Fruit fly (Drosophila melanogaster) whole organism, pupa: ENCODE measurements around the gene RFeSP.

Experiments used
- CG10348 ChIP-seq: fragments of 200-800 bp; sonication (Bioruptor generic); IDR thresholded peaks from 2 replicates; pipeline ENCODE4 v1.3.6; 2022; ENCODE audit warnings: missing biosample characterization, missing genetic modification characterization
- CG13204 ChIP-seq: fragments of 200-800 bp; sonication (Bioruptor generic); optimal IDR thresholded peaks from 2 replicates; lab custom pipeline; 2018; ENCODE audit warnings: missing biosample characterization, mild to moderate bottlenecking, missing genetic modification characterization, moderate library complexity
- CG34367 ChIP-seq: fragments of 200-800 bp; sonication (Bioruptor generic); optimal IDR thresholded peaks from 2 replicates; lab custom pipeline; 2018; ENCODE audit warnings: missing biosample characterization, mild to moderate bottlenecking, missing genetic modification characterization
- CG4496 ChIP-seq: fragments of 200-800 bp; sonication (Bioruptor generic); IDR thresholded peaks from 3 replicates; pipeline ENCODE4 v1.3.6; 2022; ENCODE audit warnings: missing biosample characterization, missing genetic modification characterization
- CG8301 ChIP-seq: fragments of 200-800 bp; sonication (Bioruptor generic); optimal IDR thresholded peaks from 2 replicates; lab custom pipeline; 2018; ENCODE audit warnings: missing biosample characterization, mild to moderate bottlenecking, missing genetic modification characterization
- CG9948 ChIP-seq: fragments of 200-800 bp; sonication (Bioruptor generic); optimal IDR thresholded peaks from 2 replicates; lab custom pipeline; 2018; ENCODE audit warnings: missing biosample characterization, mild to moderate bottlenecking, missing genetic modification characterization, moderate library complexity
- Pif1A ChIP-seq: fragments of 200-800 bp; sonication (Bioruptor generic); optimal IDR thresholded peaks from 3 replicates; lab custom pipeline; 2016; ENCODE audit warnings: missing biosample characterization, missing genetic modification characterization
- Snoo ChIP-seq: fragments of 200-800 bp; sonication (Bioruptor generic); optimal IDR thresholded peaks from 3 replicates; lab custom pipeline; 2017; ENCODE audit warnings: missing biosample characterization, mild to moderate bottlenecking, missing genetic modification characterization, inconsistent platforms
- fd96Ca ChIP-seq: fragments of 200-800 bp; sonication (Bioruptor generic); IDR thresholded peaks from 3 replicates; pipeline ENCODE4 v1.3.6; 2022; ENCODE audit warnings: missing biosample characterization, missing genetic modification characterization

- no peak for TF ChIP-seq CG10348
- TF ChIP-seq CG34367 (tag; lab: Kevin White, UChicago): no peak
- TF ChIP-seq CG13204 (GFP tag; lab: Kevin White, UChicago): no peak
- no peak for TF ChIP-seq CG8301 (tag; lab: Kevin White, UChicago)
- no peak for TF ChIP-seq CG4496 (GFP tag; lab: Robert Waterston, UW)
- TF ChIP-seq CG9948 (tag; lab: Kevin White, UChicago): no peak
- no peak for TF ChIP-seq Pif1A (GFP tag; lab: Kevin White, UChicago)
- TF ChIP-seq fd96Ca: no peak
- no peak for TF ChIP-seq Snoo
These were observed 26.9 kb downstream of the RFeSP start, which contains the start of gene nis for dm6 chr2L:1587055-1587454.
